Worm (Caenorhabditis elegans): Measurements from ENCODE around the gene Y38E10A.1.

The Y38E10A.1 gene

ce11 chrII:12603667-12604621 is 33.5 kb upstream of the Y38E10A.1 start, which contains the start of the genes ceh-100 and lips-15 (continued):
- no peak for TF ChIP-seq madf-9 (GFP tag; conservative IDR thresholded peaks at IDR 0.05)
- no peak for TF ChIP-seq R02D3.7 (tag; optimal IDR thresholded peaks at IDR 0.05)
- no peak for TF ChIP-seq mdt-29 (GFP tag; IDR thresholded peaks at IDR 0.05)
- no peak for TF ChIP-seq Y5F2A.4 (GFP tag; optimal IDR thresholded peaks at IDR 0.05)
- TF ChIP-seq nhr-6 (tag; optimal IDR thresholded peaks at IDR 0.05): no peak
- no peak for TF ChIP-seq ztf-7 (tag; optimal IDR thresholded peaks at IDR 0.05)
- no peak for TF ChIP-seq unc-62 (GFP tag; optimal IDR thresholded peaks at IDR 0.05 in 1 of 2)
- no peak for TF ChIP-seq unc-62 (tag; optimal IDR thresholded peaks at IDR 0.05)
- no peak for TF ChIP-seq zfp-3 (GFP tag; conservative IDR thresholded peaks at IDR 0.05)

ce11 chrII:12580952-12581351 is 10.5 kb upstream of the Y38E10A.1 start, which contains the start of gene clec-4:
TSS of gene clec-4 (minus strand) at chrII:12581113.
- peak; percentile 43 for TF ChIP-seq dmd-6 (GFP tag; IDR thresholded peaks at IDR 0.05)
- TF ChIP-seq nhr-11 (tag; optimal IDR thresholded peaks at IDR 0.05): no peak
- TF ChIP-seq spr-3 (GFP tag; optimal IDR thresholded peaks at IDR 0.05): no peak
- TF ChIP-seq lin-1 (GFP tag; IDR thresholded peaks at IDR 0.05): no peak
- no peak for TF ChIP-seq ztf-11 (tag; optimal IDR thresholded peaks at IDR 0.05)
- TF ChIP-seq dmd-9 (GFP tag; IDR thresholded peaks at IDR 0.05): no peak
- TF ChIP-seq ceh-32 (tag; optimal IDR thresholded peaks at IDR 0.05; ENCODE audit: poor library complexity): no peak
- TF ChIP-seq pqm-1 (tag; optimal IDR thresholded peaks at IDR 0.05): peak; percentile 75
- TF ChIP-seq Y5F2A.4 (GFP tag; optimal IDR thresholded peaks at IDR 0.05): no peak
- TF ChIP-seq D1046.2 (GFP tag; IDR thresholded peaks at IDR 0.05): no peak
- TF ChIP-seq duxl-1 (tag; optimal IDR thresholded peaks at IDR 0.05; ENCODE audit: poor library complexity): no peak
- no peak for TF ChIP-seq nhr-10 (tag; optimal IDR thresholded peaks at IDR 0.05)
- TF ChIP-seq hif-1 (tag; optimal IDR thresholded peaks at IDR 0.05): no peak
- no peak for TF ChIP-seq hlh-11 (tag; optimal IDR thresholded peaks at IDR 0.05)
- TF ChIP-seq nhr-6 (tag; optimal IDR thresholded peaks at IDR 0.05): peak; percentile 63
- peak in 1 of 2 experiments; percentile 47 for TF ChIP-seq unc-62 (GFP tag; optimal IDR thresholded peaks at IDR 0.05 in 1 of 2)
- no peak for TF ChIP-seq unc-62 (tag; optimal IDR thresholded peaks at IDR 0.05)
- TF ChIP-seq ZK546.5 (tag; optimal IDR thresholded peaks at IDR 0.05): no peak
- TF ChIP-seq hlh-30 (tag; optimal IDR thresholded peaks at IDR 0.05; ENCODE audit: insufficient read depth): no peak
- TF ChIP-seq ceh-44 (GFP tag; IDR thresholded peaks at IDR 0.05): no peak
- no peak for TF ChIP-seq F37D6.2 (tag; optimal IDR thresholded peaks at IDR 0.05)
- TF ChIP-seq tra-1 (GFP tag; IDR thresholded peaks at IDR 0.05): no peak
- no peak for TF ChIP-seq snpc-4 (tag; optimal IDR thresholded peaks at IDR 0.05)
- no peak for TF ChIP-seq hmg-1.1 (GFP tag; IDR thresholded peaks at IDR 0.05)

DNA sequence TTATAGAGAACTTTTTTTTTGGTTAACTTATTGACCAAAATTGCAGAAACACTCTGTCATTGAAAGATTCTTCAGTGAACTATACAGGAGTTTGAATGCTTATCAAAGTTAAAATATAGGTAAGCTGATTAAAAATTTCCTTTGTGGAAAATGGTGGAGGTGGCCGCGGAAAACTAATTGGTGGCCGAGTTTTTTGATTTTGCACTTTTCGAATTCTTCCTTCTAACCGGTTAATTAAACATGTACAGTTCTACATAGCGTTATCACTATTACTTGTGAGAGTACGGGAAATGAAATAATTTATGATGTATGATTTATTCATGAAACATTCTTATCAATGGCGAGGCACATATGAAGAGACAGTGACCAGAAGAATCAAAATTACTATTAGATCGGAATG is 7.3 kb upstream of the Y38E10A.1 start, which contains the start of gene clec-8:
clec-8 (minus strand) TSS at position 308 of the 400 bp plus-strand sequence.
- TF ChIP-seq snpc-1.2 (GFP tag; IDR thresholded peaks at IDR 0.05): no peak
- peak; percentile 48; the same call in 1 of the 2 replicates for TF ChIP-seq dmd-6 (GFP tag; IDR thresholded peaks at IDR 0.05)
- peak; percentile 40 for TF ChIP-seq pqm-1 (tag; optimal IDR thresholded peaks at IDR 0.05)
- peak; percentile 41 for TF ChIP-seq hlh-11 (tag; optimal IDR thresholded peaks at IDR 0.05)
- TF ChIP-seq nhr-77 (tag; optimal IDR thresholded peaks at IDR 0.05): peak; percentile 61
- no peak for TF ChIP-seq attf-4 (tag; optimal IDR thresholded peaks at IDR 0.05)
- peak; percentile 55 for TF ChIP-seq nhr-28 (tag; optimal IDR thresholded peaks at IDR 0.05)

DNA sequence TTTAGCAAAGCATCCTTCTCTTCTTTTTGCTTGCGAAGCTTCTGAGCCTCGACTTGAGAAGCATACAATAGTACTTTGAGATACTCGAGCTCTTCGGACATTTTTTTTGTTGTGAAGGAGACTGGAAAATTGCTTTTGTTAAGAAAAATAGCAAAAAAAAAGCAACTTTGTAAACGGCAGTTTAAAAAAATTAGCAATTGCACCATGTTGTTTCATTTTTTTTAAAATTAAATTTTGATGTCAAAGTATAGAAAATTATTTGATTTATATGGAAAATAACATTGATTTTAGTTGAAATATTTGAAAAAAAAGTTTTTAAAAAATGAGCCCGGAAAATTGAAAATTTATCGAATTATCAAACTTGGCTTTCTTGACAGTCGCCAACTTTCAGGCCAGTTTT is 4.2 kb upstream of the Y38E10A.1 start, which contains the start of gene Y38E10A.3:
Y38E10A.3 (minus strand) TSS at position 101 of the 400 bp plus-strand sequence.
- no peak for TF ChIP-seq mes-2 (tag; optimal IDR thresholded peaks at IDR 0.05; ENCODE audit: poor library complexity, severe bottlenecking)
